Worm (Caenorhabditis elegans) whole organism, L4 larva: ENCODE data around the gene T01G6.1.

ENCODE experiments used
- F10B5.3 ChIP-seq: sonication (generic microtip); optimal IDR thresholded peaks from 2 replicates; lab custom pipeline; 2016; ENCODE audit warnings: mild to moderate bottlenecking, missing genetic modification characterization, missing compliant biosample characterization
- F26F4.8 ChIP-seq: fragments of 200-800 bp; sonication (Bioruptor generic); conservative IDR thresholded peaks from 2 replicates; pipeline ENCODE4 v1.3.6; 2022; ENCODE audit warnings: missing genetic modification characterization, missing compliant biosample characterization
- F44E2.7 ChIP-seq: fragments of 200-800 bp; sonication (Bioruptor generic); IDR thresholded peaks from 2 replicates; pipeline ENCODE4 v2.1.2; 2022; ENCODE audit warnings: missing genetic modification characterization, missing compliant biosample characterization
- R02D3.7 ChIP-seq: fragments of 150-350 bp; sonication (generic microtip); optimal IDR thresholded peaks from 3 replicates; lab custom pipeline; 2014; ENCODE audit warnings: missing biosample characterization, missing genetic modification characterization
- Y105C5A.15 ChIP-seq: fragments of 200-800 bp; sonication (Bioruptor generic); IDR thresholded peaks from 2 replicates; pipeline ENCODE4 v1.3.6; 2022; ENCODE audit warnings: missing genetic modification characterization, missing compliant biosample characterization
- Y48G9A.11 ChIP-seq: fragments of 200-800 bp; sonication (Bioruptor generic); IDR thresholded peaks from 2 replicates; pipeline ENCODE4 v1.3.6; 2022; ENCODE audit warnings: missing genetic modification reagents, missing genetic modification characterization, missing compliant biosample characterization
- Y5F2A.4 ChIP-seq: fragments of 200-800 bp; sonication (Bioruptor generic); optimal IDR thresholded peaks from 2 replicates; lab custom pipeline; 2018; ENCODE audit warnings: mild to moderate bottlenecking, missing genetic modification characterization, missing compliant biosample characterization
- ZK337.2 ChIP-seq: fragments of 200-800 bp; sonication (Bioruptor generic); IDR thresholded peaks from 2 replicates; pipeline ENCODE4 v1.3.6; 2022; ENCODE audit warnings: missing genetic modification reagents, missing genetic modification characterization, missing compliant biosample characterization
- arid-1 ChIP-seq: fragments of 200-800 bp; sonication (Bioruptor generic); conservative IDR thresholded peaks from 2 replicates; pipeline ENCODE4 v1.3.6; 2022; ENCODE audit warnings: missing genetic modification reagents, missing genetic modification characterization, missing compliant biosample characterization
- attf-4 ChIP-seq: sonication (generic microtip); optimal IDR thresholded peaks from 3 replicates; lab custom pipeline; 2017; ENCODE audit warnings: missing biosample characterization, missing genetic modification characterization
- ceh-20 ChIP-seq: fragments of 200-800 bp; sonication (Bioruptor generic); IDR thresholded peaks from 2 replicates; pipeline ENCODE4 v1.3.6; 2022; ENCODE audit warnings: missing genetic modification reagents, missing genetic modification characterization, missing compliant biosample characterization
- ceh-28 ChIP-seq: fragments of 150-350 bp; optimal IDR thresholded peaks from 2 replicates; lab custom pipeline; 2014; ENCODE audit warnings: missing biosample characterization, missing genetic modification reagents, missing genetic modification characterization
- ceh-82 ChIP-seq: sonication (generic microtip); optimal IDR thresholded peaks from 2 replicates; lab custom pipeline; 2017; ENCODE audit warnings: missing biosample characterization, missing genetic modification characterization
- ctbp-1 ChIP-seq: fragments of 200-800 bp; sonication (Bioruptor generic); IDR thresholded peaks from 2 replicates; pipeline ENCODE4 v1.3.6; 2022; ENCODE audit warnings: missing genetic modification reagents, missing genetic modification characterization, missing compliant biosample characterization
- daf-16 ChIP-seq, 3 experiments: sonication (generic microtip); optimal IDR thresholded peaks; 2 replicates each; lab custom pipeline; 2016 to 2017; ENCODE audit warnings: missing genetic modification characterization in 3 of 3, missing genetic modification reagents in 3 of 3, mild to moderate bottlenecking in 2 of 3, missing compliant biosample characterization in 2 of 3, missing biosample characterization in 1 of 3, moderate library complexity in 1 of 3
- dmd-8 ChIP-seq: fragments of 200-800 bp; sonication (Bioruptor generic); IDR thresholded peaks from 2 replicates; pipeline ENCODE4 v1.3.6; 2022; ENCODE audit warnings: missing genetic modification characterization, missing compliant biosample characterization
- dve-1 ChIP-seq: sonication (generic microtip); optimal IDR thresholded peaks from 2 replicates; lab custom pipeline; 2017; ENCODE audit warnings: antibody characterized with exemption, mild to moderate bottlenecking, missing genetic modification characterization, missing compliant biosample characterization; ENCODE audit not compliant: insufficient read depth
- fos-1 ChIP-seq: fragments of 150-350 bp; optimal IDR thresholded peaks from 2 replicates; lab custom pipeline; 2014; ENCODE audit warnings: missing biosample characterization, missing genetic modification characterization
- hmg-1.1 ChIP-seq: fragments of 200-800 bp; sonication (Bioruptor generic); IDR thresholded peaks from 2 replicates; pipeline ENCODE4 v1.3.6; 2022; ENCODE audit warnings: missing genetic modification reagents, missing genetic modification characterization, missing compliant biosample characterization
- jun-1 ChIP-seq: fragments of 150-350 bp; optimal IDR thresholded peaks from 2 replicates; lab custom pipeline; 2014; ENCODE audit warnings: missing biosample characterization, missing genetic modification reagents, missing genetic modification characterization
- lin-13 ChIP-seq: fragments of 150-350 bp; optimal IDR thresholded peaks from 2 replicates; lab custom pipeline; 2014; ENCODE audit warnings: missing biosample characterization, missing genetic modification reagents, missing genetic modification characterization
- lin-38 ChIP-seq: fragments of 200-800 bp; sonication (Bioruptor generic); IDR thresholded peaks from 2 replicates; pipeline ENCODE4 v1.3.6; 2022; ENCODE audit warnings: missing genetic modification reagents, missing genetic modification characterization, missing compliant biosample characterization
- lir-3 ChIP-seq: sonication (generic microtip); optimal IDR thresholded peaks from 2 replicates; lab custom pipeline; 2016; ENCODE audit warnings: mild to moderate bottlenecking, missing genetic modification characterization, missing compliant biosample characterization
- lsy-2 ChIP-seq, 2 experiments: fragments of 150-350 bp in 1 of 2; sonication (generic microtip) in 1 of 2; optimal IDR thresholded peaks; 2 replicates each; lab custom pipeline; 2014 to 2017; ENCODE audit warnings: missing biosample characterization in 2 of 2, missing genetic modification characterization in 2 of 2
- mdl-1 ChIP-seq, 2 experiments: fragments of 150-350 bp in 1 of 2; sonication (generic microtip) in 1 of 2; optimal IDR thresholded peaks; 2 replicates each; lab custom pipeline; 2014 to 2017; ENCODE audit warnings: missing biosample characterization in 2 of 2, missing genetic modification characterization in 2 of 2
- mes-2 ChIP-seq: sonication (generic microtip); optimal IDR thresholded peaks from 2 replicates; lab custom pipeline; 2016; ENCODE audit warnings: missing genotype, mild to moderate bottlenecking, missing genetic modification characterization, missing compliant biosample characterization; ENCODE audit not compliant: poor library complexity, severe bottlenecking
- mxl-2 ChIP-seq: fragments of 200-800 bp; sonication (Bioruptor generic); conservative IDR thresholded peaks from 2 replicates; pipeline ENCODE4 v1.3.6; 2022; ENCODE audit warnings: missing genetic modification reagents, missing genetic modification characterization, missing compliant biosample characterization
- mxl-3 ChIP-seq: fragments of 200-800 bp; sonication (Bioruptor generic); optimal IDR thresholded peaks from 2 replicates; lab custom pipeline; 2018; ENCODE audit warnings: mild to moderate bottlenecking, missing genetic modification characterization, missing compliant biosample characterization
- nhr-10 ChIP-seq: fragments of 150-350 bp; optimal IDR thresholded peaks from 2 replicates; lab custom pipeline; 2014; ENCODE audit warnings: missing biosample characterization, missing genetic modification characterization
- nhr-102 ChIP-seq: sonication (generic microtip); optimal IDR thresholded peaks from 2 replicates; lab custom pipeline; 2016; ENCODE audit warnings: mild to moderate bottlenecking, missing genetic modification characterization, moderate library complexity, missing compliant biosample characterization
- nhr-237 ChIP-seq: sonication (generic microtip); optimal IDR thresholded peaks from 2 replicates; lab custom pipeline; 2017; ENCODE audit warnings: missing biosample characterization, missing genetic modification characterization
- nhr-6 ChIP-seq: fragments of 150-350 bp; optimal IDR thresholded peaks from 2 replicates; lab custom pipeline; 2014; ENCODE audit warnings: missing biosample characterization, missing genetic modification characterization
- nhr-77 ChIP-seq: fragments of 150-350 bp; optimal IDR thresholded peaks from 2 replicates; lab custom pipeline; 2014; ENCODE audit warnings: missing biosample characterization, missing genetic modification characterization
- pqm-1 ChIP-seq: sonication (generic microtip); optimal IDR thresholded peaks from 2 replicates; lab custom pipeline; 2017; ENCODE audit warnings: missing biosample characterization, missing genetic modification characterization
- rbr-2 ChIP-seq: sonication (generic microtip); optimal IDR thresholded peaks from 2 replicates; lab custom pipeline; 2016; ENCODE audit warnings: missing genotype, missing genetic modification characterization, missing compliant biosample characterization
- sdz-12 ChIP-seq: fragments of 200-800 bp; sonication (Bioruptor generic); optimal IDR thresholded peaks from 2 replicates; lab custom pipeline; 2018; ENCODE audit warnings: mild to moderate bottlenecking, missing genetic modification characterization, missing compliant biosample characterization
- set-16 ChIP-seq: fragments of 200-800 bp; sonication (Bioruptor generic); IDR thresholded peaks from 2 replicates; pipeline ENCODE4 v1.3.6; 2022; ENCODE audit warnings: missing genetic modification reagents, missing genetic modification characterization, missing compliant biosample characterization
- snpc-1.2 ChIP-seq: fragments of 200-800 bp; sonication (Bioruptor generic); IDR thresholded peaks from 2 replicates; pipeline ENCODE4 v1.3.6; 2022; ENCODE audit warnings: missing genetic modification reagents, missing genetic modification characterization, missing compliant biosample characterization
- snpc-4 ChIP-seq: fragments of 150-350 bp; optimal IDR thresholded peaks from 2 replicates; lab custom pipeline; 2014; ENCODE audit warnings: missing biosample characterization, missing genetic modification characterization
- spr-1 ChIP-seq: sonication (generic microtip); optimal IDR thresholded peaks from 2 replicates; lab custom pipeline; 2016; ENCODE audit warnings: mild to moderate bottlenecking, missing genetic modification characterization, missing compliant biosample characterization
- tra-1 ChIP-seq: fragments of 200-800 bp; sonication (Bioruptor generic); IDR thresholded peaks from 2 replicates; pipeline ENCODE4 v1.3.6; 2022; ENCODE audit warnings: missing genetic modification reagents, missing genetic modification characterization, missing compliant biosample characterization
- unc-62 ChIP-seq, 3 experiments: fragments of 150-350 bp in 1 of 3; sonication (generic microtip); optimal IDR thresholded peaks in 2 of 3; peaks in 1 of 3; 1 replicate in 1 of 3; 2 replicates in 2 of 3; lab custom pipeline; 2014 to 2017; ENCODE audit warnings: missing biosample characterization in 3 of 3, missing genetic modification characterization in 3 of 3, missing genetic modification reagents in 3 of 3, missing genotype in 1 of 3
- vab-7 ChIP-seq: fragments of 200-800 bp; sonication (Bioruptor generic); IDR thresholded peaks from 2 replicates; pipeline ENCODE4 v1.3.6; 2022; ENCODE audit warnings: missing genetic modification reagents, missing genetic modification characterization, missing compliant biosample characterization
- zag-1 ChIP-seq: fragments of 150-350 bp; optimal IDR thresholded peaks from 2 replicates; lab custom pipeline; 2014; ENCODE audit warnings: missing biosample characterization, missing genetic modification characterization
- ztf-7 ChIP-seq: fragments of 150-350 bp; optimal IDR thresholded peaks from 2 replicates; lab custom pipeline; 2014; ENCODE audit warnings: missing biosample characterization, missing genetic modification characterization

T01G6.1 gene

DNA sequence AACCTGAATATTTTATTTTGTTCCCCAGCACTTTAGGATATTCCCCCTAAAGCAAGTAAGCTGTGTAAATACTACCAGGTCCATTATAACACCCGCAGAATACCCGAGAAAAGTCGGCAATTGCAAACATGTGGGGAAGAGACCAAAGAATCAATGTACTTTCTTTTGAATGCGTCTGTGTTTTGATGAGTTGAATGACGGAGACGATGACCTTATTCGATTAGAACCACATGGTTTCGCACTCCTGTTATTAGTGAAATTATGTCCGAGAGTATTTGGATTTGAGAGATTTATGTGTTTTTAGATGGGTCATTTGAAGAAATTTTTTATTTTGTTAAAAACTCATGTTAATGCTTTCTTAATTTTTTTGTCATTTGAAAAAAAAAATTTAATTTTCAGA is 32.1 kb upstream of the T01G6.1 start (continued):
- no peak for TF ChIP-seq vab-7 (GFP tag; lab: Robert Waterston, UW)
- TF ChIP-seq hmg-1.1 (GFP tag; lab: Robert Waterston, UW): no peak
- TF ChIP-seq nhr-77: no peak
- TF ChIP-seq nhr-237 (tag; lab: Kevin White, UChicago): no peak
- TF ChIP-seq snpc-1.2: no peak
- peak; percentile 3 for TF ChIP-seq mxl-3 (GFP tag; lab: Kevin White, UChicago)
- TF ChIP-seq nhr-10 (tag; lab: Kevin White, UChicago): no peak
- TF ChIP-seq R02D3.7: no peak
- no peak for TF ChIP-seq set-16 (GFP tag; lab: Robert Waterston, UW)
- no peak for TF ChIP-seq ceh-82 (tag; lab: Kevin White, UChicago)

DNA sequence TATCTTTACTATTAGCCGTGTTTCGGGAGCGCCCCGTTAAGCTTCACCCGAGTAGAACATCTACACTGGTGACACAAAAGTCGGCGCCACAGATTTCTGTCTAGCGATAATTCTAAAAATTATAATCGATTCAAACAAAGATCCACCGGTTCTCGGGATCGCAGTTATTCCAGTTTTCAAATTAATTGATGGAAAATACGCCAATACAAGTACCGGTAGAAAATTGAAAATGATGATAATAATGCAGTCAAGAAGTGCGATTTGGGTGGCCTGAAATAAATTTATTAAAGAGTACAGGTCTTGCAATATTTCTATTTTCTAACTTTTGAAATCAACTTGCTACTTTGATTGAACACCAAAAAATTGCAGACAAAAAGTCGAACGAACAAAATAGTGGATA is 30.0 kb upstream of the T01G6.1 start:
- peak in 1 of 2 experiments; percentile 73 for TF ChIP-seq unc-62 (GFP tag; optimal IDR thresholded peaks at IDR 0.05 in 1 of 2; lab: Kevin White, UChicago)
- no peak for TF ChIP-seq unc-62 (tag; optimal IDR thresholded peaks at IDR 0.05; lab: Kevin White, UChicago)
- TF ChIP-seq lin-13: no peak
- TF ChIP-seq dve-1 (tag; lab: Kevin White, UChicago): peak; percentile 4
- TF ChIP-seq vab-7 (GFP tag; lab: Robert Waterston, UW): no peak

DNA sequence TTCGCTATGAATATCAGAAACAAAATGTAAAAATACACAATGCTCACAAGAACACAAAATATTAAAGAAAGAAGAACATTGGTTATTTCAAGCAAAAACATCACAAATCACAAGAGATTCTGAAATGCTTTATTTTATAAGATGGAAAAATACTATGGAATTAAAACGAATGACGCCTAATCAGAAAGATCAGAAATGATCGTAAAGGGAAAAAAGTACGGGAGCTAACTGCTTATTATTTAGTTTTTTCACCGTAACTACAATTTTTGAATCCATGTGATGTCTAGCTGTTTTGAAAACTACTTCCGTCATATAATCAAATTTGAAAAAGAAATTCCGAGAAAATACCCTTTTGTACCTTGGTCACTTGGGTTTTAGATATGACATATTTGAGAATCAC is 29.0 kb upstream of the T01G6.1 start, which contains the start of gene srbc-57:
srbc-57 (minus strand) TSS at position 101 of the 400 bp plus-strand sequence.
- TF ChIP-seq lin-38: no peak
- no peak for TF ChIP-seq Y48G9A.11 (GFP tag; lab: Robert Waterston, UW)
- TF ChIP-seq nhr-102: no peak
- no peak for TF ChIP-seq snpc-4 (tag; lab: Kevin White, UChicago)
- no peak for TF ChIP-seq lir-3 (tag; lab: Kevin White, UChicago)
- no peak for TF ChIP-seq Y5F2A.4 (GFP tag; lab: Kevin White, UChicago)
- no peak for TF ChIP-seq nhr-6 (tag; lab: Kevin White, UChicago)
- no peak for TF ChIP-seq mdl-1 (tag; optimal IDR thresholded peaks at IDR 0.05; lab: Kevin White, UChicago)
- TF ChIP-seq ceh-28 (tag; lab: Kevin White, UChicago): no peak
- TF ChIP-seq unc-62 (GFP tag; optimal IDR thresholded peaks at IDR 0.05 in 1 of 2; lab: Kevin White, UChicago): no peak
- TF ChIP-seq unc-62 (tag; optimal IDR thresholded peaks at IDR 0.05; lab: Kevin White, UChicago): no peak
- TF ChIP-seq ctbp-1 (GFP tag; lab: Robert Waterston, UW): no peak
- TF ChIP-seq arid-1 (GFP tag; lab: Robert Waterston, UW): no peak
- no peak for TF ChIP-seq ZK337.2 (GFP tag; lab: Robert Waterston, UW)
- no peak for TF ChIP-seq F10B5.3 (tag; lab: Kevin White, UChicago)
- no peak for TF ChIP-seq F44E2.7 (GFP tag; lab: Robert Waterston, UW)
- no peak for TF ChIP-seq lsy-2 (tag; optimal IDR thresholded peaks at IDR 0.05; lab: Kevin White, UChicago)
- no peak for TF ChIP-seq mxl-3 (GFP tag; lab: Kevin White, UChicago)
- no peak for TF ChIP-seq daf-16 (GFP tag; optimal IDR thresholded peaks at IDR 0.05; lab: Kevin White, UChicago)
- no peak for TF ChIP-seq daf-16 (tag; optimal IDR thresholded peaks at IDR 0.05; lab: Kevin White, UChicago)
- TF ChIP-seq lin-13: no peak
- TF ChIP-seq, all 104 proteins: peak for 0

DNA sequence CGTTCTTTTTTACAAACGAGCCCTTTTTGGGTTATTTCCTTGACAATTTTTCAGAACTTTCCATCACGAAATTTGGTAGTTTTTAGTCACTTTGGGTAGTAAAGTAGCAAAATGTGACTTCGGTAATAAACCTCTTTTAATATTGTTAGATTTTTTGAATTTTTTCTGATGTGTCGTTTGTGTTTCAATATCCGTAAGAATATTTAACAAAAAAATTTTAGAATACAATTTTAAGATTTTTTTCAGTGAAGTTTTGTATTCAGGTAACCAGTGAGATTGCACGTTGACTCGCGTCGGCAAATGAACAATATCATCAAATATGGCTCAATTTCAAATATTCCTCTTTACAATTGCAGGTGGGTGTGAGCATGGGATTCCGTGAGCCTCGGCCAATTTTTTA is 24.9 kb upstream of the T01G6.1 start, which contains the start of gene srt-31:
srt-31 (plus strand) TSS at position 301 of the 400 bp plus-strand sequence.
- TF ChIP-seq arid-1 (GFP tag; lab: Robert Waterston, UW) (no peak), Y105C5A.15 (GFP tag; lab: Robert Waterston, UW) (no peak), pqm-1 (tag; lab: Kevin White, UChicago) (no peak), zag-1 (tag; lab: Kevin White, UChicago) (no peak), mes-2 (tag; lab: Kevin White, UChicago) (no peak), sdz-12 (GFP tag; lab: Kevin White, UChicago) (no peak), tra-1 (GFP tag; lab: Robert Waterston, UW) (no peak), F26F4.8 (GFP tag; lab: Robert Waterston, UW) (no peak), dmd-8 (no peak), ztf-7 (tag; lab: Kevin White, UChicago) (no peak), snpc-4 (tag; lab: Kevin White, UChicago) (no peak), attf-4 (tag; lab: Kevin White, UChicago) (no peak), fos-1 (tag; lab: Kevin White, UChicago) (no peak), jun-1 (tag; lab: Kevin White, UChicago) (no peak), snpc-1.2 (no peak), spr-1 (tag; lab: Kevin White, UChicago) (no peak), mxl-2 (GFP tag; lab: Robert Waterston, UW) (no peak), daf-16 (GFP tag; optimal IDR thresholded peaks at IDR 0.05; lab: Kevin White, UChicago) (no peak), daf-16 (tag; optimal IDR thresholded peaks at IDR 0.05; lab: Kevin White, UChicago) (no peak), rbr-2 (tag; lab: Kevin White, UChicago) (no peak), ceh-20 (GFP tag; lab: Robert Waterston, UW) (no peak)
